Fruit fly (Drosophila melanogaster): ENCODE results near the gene CG14210.

DNA sequence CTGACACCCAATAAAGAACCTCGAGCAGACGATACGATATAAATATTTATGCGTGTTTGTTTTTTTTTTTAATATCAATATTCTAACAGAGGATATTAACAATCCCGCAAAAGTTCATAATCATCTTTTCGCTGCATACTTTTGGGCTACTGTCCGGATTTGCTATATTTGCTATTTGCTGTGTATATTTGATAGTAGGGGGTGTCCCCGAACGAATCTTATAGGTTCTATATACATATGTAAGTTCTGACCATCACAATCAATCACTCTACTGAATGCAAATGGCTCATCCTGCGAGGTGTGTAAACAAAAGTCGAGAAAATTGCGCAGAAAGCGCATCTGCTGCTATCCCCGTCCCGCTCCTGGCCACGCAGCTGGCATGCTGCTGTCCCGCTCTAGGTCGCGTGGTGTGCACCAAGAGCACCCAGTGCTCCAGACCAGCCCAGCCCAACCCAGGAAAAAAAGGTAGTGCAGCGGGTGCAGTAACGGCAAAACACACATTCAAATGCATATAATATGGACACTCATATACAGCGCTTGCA lies 24.8 kb downstream of the CG14210 start:
- no peak for TF ChIP-seq Eip74EF (GFP tag; optimal IDR thresholded peaks at IDR 0.05)
- no peak for TF ChIP-seq CG11696 (GFP tag; IDR thresholded peaks at IDR 0.05)
- TF ChIP-seq CG11398 (GFP tag; optimal IDR thresholded peaks at IDR 0.05): no peak
- no peak for TF ChIP-seq CG17385 (GFP tag; optimal IDR thresholded peaks at IDR 0.05)
- TF ChIP-seq ERR (GFP tag; optimal IDR thresholded peaks at IDR 0.05): no peak

All from whole organism, embryonic.